Worm (Caenorhabditis elegans) whole organism, L4 larva: ENCODE data around the gene C50F4.4.

Experiments used
- dmd-8 ChIP-seq: fragments of 200-800 bp; sonication (Bioruptor generic); IDR thresholded peaks from 2 replicates; pipeline ENCODE4 v1.3.6; 2022; ENCODE audit warnings: missing genetic modification characterization, missing compliant biosample characterization
- madf-9 ChIP-seq: fragments of 200-800 bp; sonication (Bioruptor generic); conservative IDR thresholded peaks from 2 replicates; pipeline ENCODE4 v1.3.6; 2022; ENCODE audit warnings: missing genetic modification reagents, missing genetic modification characterization, missing compliant biosample characterization
- nhr-28 ChIP-seq: fragments of 150-350 bp; optimal IDR thresholded peaks from 2 replicates; lab custom pipeline; 2014; ENCODE audit warnings: missing biosample characterization, missing genetic modification characterization
- unc-130 ChIP-seq: sonication (generic microtip); optimal IDR thresholded peaks from 2 replicates; lab custom pipeline; 2016; ENCODE audit warnings: missing genetic modification reagents, missing genetic modification characterization, missing compliant biosample characterization
- unc-62 ChIP-seq, 3 experiments: fragments of 150-350 bp in 1 of 3; sonication (generic microtip); optimal IDR thresholded peaks in 2 of 3; peaks in 1 of 3; 1 replicate in 1 of 3; 2 replicates in 2 of 3; lab custom pipeline; 2014 to 2017; ENCODE audit warnings: missing biosample characterization in 3 of 3, missing genetic modification characterization in 3 of 3, missing genetic modification reagents in 3 of 3, missing genotype in 1 of 3

DNA sequence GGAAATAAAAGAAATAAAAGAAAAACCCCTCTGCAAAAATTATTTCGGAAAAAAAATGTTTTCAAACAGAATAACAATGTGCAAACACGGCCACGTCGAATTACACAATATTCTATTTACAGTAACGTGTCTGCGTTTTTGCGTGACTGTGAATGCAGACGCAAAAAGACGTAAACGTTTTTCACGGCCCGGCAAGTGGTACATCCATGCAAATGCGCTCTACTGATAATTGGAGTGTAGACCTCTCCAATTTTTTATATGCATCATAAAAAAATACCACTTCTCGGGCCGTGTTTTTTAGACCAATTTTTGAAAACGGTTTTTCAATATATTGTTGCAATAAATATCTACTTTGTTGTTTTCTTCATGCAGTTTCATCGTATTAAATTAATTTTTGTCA, 12.9 kb downstream of the C50F4.4 start, which contains the start of gene nstp-10:
- TF ChIP-seq nhr-28 (no peak), unc-130 (GFP tag; lab: Kevin White, UChicago) (peak; percentile 93), madf-9 (GFP tag; lab: Robert Waterston, UW) (no peak), dmd-8 (GFP tag; lab: Robert Waterston, UW) (no peak), unc-62 (GFP tag; optimal IDR thresholded peaks at IDR 0.05 in 1 of 2; lab: Kevin White, UChicago) (no peak), unc-62 (tag; optimal IDR thresholded peaks at IDR 0.05; lab: Kevin White, UChicago) (no peak)
